Fruit fly (Drosophila melanogaster) whole organism, embryonic: ENCODE measurements around the gene Cyp309a1.

Source experiments
- Adf1 ChIP-seq: fragments of 200-800 bp; sonication (Bioruptor generic); IDR thresholded peaks from 2 replicates; pipeline ENCODE4 v1.3.6; 2022; ENCODE audit warnings: missing biosample characterization, missing genetic modification characterization
- Asciz ChIP-seq: fragments of 200-800 bp; sonication (Bioruptor generic); optimal IDR thresholded peaks from 2 replicates; lab custom pipeline; 2017; ENCODE audit warnings: missing biosample characterization, mild to moderate bottlenecking, missing genetic modification characterization, missing genetic modification reagents
- Atf6 ChIP-seq: fragments of 200-800 bp; sonication (Bioruptor generic); IDR thresholded peaks from 2 replicates; pipeline ENCODE4 v1.3.6; 2022; ENCODE audit warnings: missing biosample characterization, missing genetic modification characterization
- B-H1 ChIP-seq: fragments of 200-800 bp; sonication (Bioruptor generic); IDR thresholded peaks from 3 replicates; pipeline ENCODE4 v1.3.6; 2022; ENCODE audit warnings: missing biosample characterization, missing genetic modification characterization
- CG10321 ChIP-seq: fragments of 200-800 bp; sonication (Bioruptor generic); IDR thresholded peaks from 2 replicates; pipeline ENCODE4 v1.3.6; 2022; ENCODE audit warnings: missing biosample characterization, missing genetic modification characterization
- CG11085 ChIP-seq: fragments of 200-800 bp; sonication (Bioruptor generic); IDR thresholded peaks from 2 replicates; pipeline ENCODE4 v1.3.6; 2022; ENCODE audit warnings: missing biosample characterization, missing genetic modification characterization
- CG11723 ChIP-seq: fragments of 200-800 bp; sonication (Bioruptor generic); optimal IDR thresholded peaks from 2 replicates; lab custom pipeline; 2017; ENCODE audit warnings: missing biosample characterization, mild to moderate bottlenecking, missing genetic modification characterization
- CG13287 ChIP-seq: fragments of 200-800 bp; sonication (Bioruptor generic); IDR thresholded peaks from 2 replicates; pipeline ENCODE4 v1.3.6; 2022; ENCODE audit warnings: missing biosample characterization, missing genetic modification characterization; ENCODE audit not compliant: partially characterized antibody
- CG13775 ChIP-seq: fragments of 200-800 bp; sonication (Bioruptor generic); optimal IDR thresholded peaks from 3 replicates; lab custom pipeline; 2017; ENCODE audit warnings: missing biosample characterization, mild to moderate bottlenecking, missing genetic modification characterization
- CG14441 ChIP-seq: fragments of 200-800 bp; sonication (Bioruptor generic); IDR thresholded peaks from 2 replicates; pipeline ENCODE4 v1.3.6; 2022; ENCODE audit warnings: missing biosample characterization, missing genetic modification characterization
- CG15601 ChIP-seq: fragments of 200-800 bp; sonication (Bioruptor generic); optimal IDR thresholded peaks from 3 replicates; lab custom pipeline; 2019; ENCODE audit warnings: missing biosample characterization, mild to moderate bottlenecking, missing genetic modification characterization, moderate library complexity
- CG18764 ChIP-seq: fragments of 200-800 bp; sonication (Bioruptor generic); optimal IDR thresholded peaks from 3 replicates; lab custom pipeline; 2016; ENCODE audit warnings: missing biosample characterization, missing genetic modification characterization
- CG2875 ChIP-seq: fragments of 200-800 bp; sonication (Bioruptor generic); optimal IDR thresholded peaks from 2 replicates; lab custom pipeline; 2017; ENCODE audit warnings: missing biosample characterization, mild to moderate bottlenecking, missing genetic modification characterization, missing genetic modification reagents
- CG30020 ChIP-seq: fragments of 200-800 bp; optimal IDR thresholded peaks from 2 replicates; lab custom pipeline; 2019; ENCODE audit warnings: missing biosample characterization, mild to moderate bottlenecking, missing genetic modification characterization, moderate library complexity
- CG30431 ChIP-seq: fragments of 200-800 bp; sonication (Bioruptor generic); optimal IDR thresholded peaks from 2 replicates; lab custom pipeline; 2017; ENCODE audit warnings: missing biosample characterization, missing genetic modification characterization
- CG43689 ChIP-seq: fragments of 200-800 bp; sonication (Bioruptor generic); IDR thresholded peaks from 2 replicates; pipeline ENCODE4 v1.3.6; 2022; ENCODE audit warnings: missing biosample characterization, missing genetic modification characterization
- CG4617 ChIP-seq: fragments of 200-800 bp; sonication (Bioruptor generic); optimal IDR thresholded peaks from 3 replicates; lab custom pipeline; 2016; ENCODE audit warnings: missing biosample characterization, missing genetic modification characterization, borderline replicate concordance
- CG4820 ChIP-seq: fragments of 200-800 bp; sonication (Bioruptor generic); optimal IDR thresholded peaks from 3 replicates; lab custom pipeline; 2016; ENCODE audit warnings: missing biosample characterization, missing genetic modification characterization
- CG5953 ChIP-seq: fragments of 200-800 bp; sonication (Bioruptor generic); IDR thresholded peaks from 2 replicates; pipeline ENCODE4 v1.3.6; 2022; ENCODE audit warnings: missing biosample characterization, missing genetic modification characterization
- CG7357 ChIP-seq: fragments of 200-800 bp; sonication (Bioruptor generic); IDR thresholded peaks from 3 replicates; pipeline ENCODE4 v1.3.6; 2022; ENCODE audit warnings: missing biosample characterization, missing genetic modification characterization
- CG8388 ChIP-seq: fragments of 200-800 bp; sonication (Bioruptor generic); optimal IDR thresholded peaks from 2 replicates; lab custom pipeline; 2019; ENCODE audit warnings: missing biosample characterization, mild to moderate bottlenecking, missing genetic modification characterization, moderate library complexity
- CG8478 ChIP-seq: fragments of >200 bp; optimal IDR thresholded peaks from 2 replicates; lab custom pipeline; 2018
- CG9437 ChIP-seq: fragments of 200-800 bp; sonication (Bioruptor generic); optimal IDR thresholded peaks from 2 replicates; lab custom pipeline; 2018; ENCODE audit warnings: missing biosample characterization, mild to moderate bottlenecking, missing genetic modification characterization
- CG9609 ChIP-seq: fragments of 200-800 bp; sonication (Bioruptor generic); optimal IDR thresholded peaks from 3 replicates; lab custom pipeline; 2016; ENCODE audit warnings: missing biosample characterization, missing genetic modification characterization
- Camta ChIP-seq: fragments of 200-800 bp; sonication (Bioruptor generic); optimal IDR thresholded peaks from 2 replicates; lab custom pipeline; 2016; ENCODE audit warnings: missing biosample characterization, missing genetic modification characterization
- Elba2 ChIP-seq: fragments of 200-800 bp; sonication (Bioruptor generic); optimal IDR thresholded peaks from 3 replicates; lab custom pipeline; 2016; ENCODE audit warnings: missing biosample characterization, missing genetic modification characterization
- Fer1 ChIP-seq: fragments of 200-800 bp; sonication (Bioruptor generic); optimal IDR thresholded peaks from 2 replicates; lab custom pipeline; 2017; ENCODE audit warnings: missing biosample characterization, mild to moderate bottlenecking, missing genetic modification characterization
- Hr78 ChIP-seq, 2 experiments: fragments of 200-800 bp in 1 of 2; fragments of >200 bp in 1 of 2; sonication (Bioruptor generic) in 1 of 2; optimal IDR thresholded peaks; 2 replicates each; lab custom pipeline; 2017 to 2019; ENCODE audit warnings: missing biosample characterization in 2 of 2, missing genetic modification characterization in 2 of 2, mild to moderate bottlenecking in 1 of 2, moderate library complexity in 1 of 2
- Lpt ChIP-seq: fragments of >200 bp; optimal IDR thresholded peaks from 2 replicates; lab custom pipeline; 2018; ENCODE audit warnings: missing biosample characterization, missing genetic modification characterization
- MESR4 ChIP-seq: fragments of 200-800 bp; sonication (Bioruptor generic); optimal IDR thresholded peaks from 2 replicates; lab custom pipeline; 2018; ENCODE audit warnings: missing biosample characterization, mild to moderate bottlenecking, missing genetic modification characterization, moderate library complexity
- Mes4 ChIP-seq: fragments of 200-800 bp; sonication (Bioruptor generic); optimal IDR thresholded peaks from 2 replicates; lab custom pipeline; 2016; ENCODE audit warnings: missing biosample characterization, missing genetic modification characterization
- NC2β ChIP-seq: fragments of 200-800 bp; sonication (Bioruptor generic); optimal IDR thresholded peaks from 2 replicates; lab custom pipeline; 2016; ENCODE audit warnings: missing biosample characterization, missing genetic modification characterization
- Nf-YA ChIP-seq: fragments of 200-800 bp; sonication (Bioruptor generic); IDR thresholded peaks from 2 replicates; pipeline ENCODE4 v1.3.6; 2022; ENCODE audit warnings: missing biosample characterization, missing genetic modification characterization
- Oli ChIP-seq: fragments of 200-800 bp; sonication (Bioruptor generic); optimal IDR thresholded peaks from 2 replicates; lab custom pipeline; 2018; ENCODE audit warnings: missing biosample characterization, mild to moderate bottlenecking, missing genetic modification characterization, moderate library complexity
- Ravus ChIP-seq: fragments of 200-800 bp; sonication (Bioruptor generic); IDR thresholded peaks from 2 replicates; pipeline ENCODE4 v1.3.6; 2022; ENCODE audit warnings: missing biosample characterization, missing genetic modification characterization
- Sox102F ChIP-seq: fragments of 200-800 bp; sonication (Bioruptor generic); optimal IDR thresholded peaks from 2 replicates; lab custom pipeline; 2018; ENCODE audit warnings: missing biosample characterization, mild to moderate bottlenecking, missing genetic modification characterization, moderate library complexity
- Ssrp ChIP-seq: fragments of 200-800 bp; sonication (Bioruptor generic); optimal IDR thresholded peaks from 2 replicates; lab custom pipeline; 2018; ENCODE audit warnings: missing biosample characterization, mild to moderate bottlenecking, missing genetic modification characterization, moderate library complexity
- Usf ChIP-seq: fragments of 200-800 bp; sonication (Bioruptor generic); optimal IDR thresholded peaks from 2 replicates; lab custom pipeline; 2017; ENCODE audit warnings: missing genotype, missing biosample characterization, missing genetic modification characterization
- ato ChIP-seq: fragments of 200-800 bp; sonication (Bioruptor generic); IDR thresholded peaks from 2 replicates; pipeline ENCODE4 v1.3.6; 2022; ENCODE audit warnings: missing biosample characterization, missing genetic modification characterization; ENCODE audit not compliant: partially characterized antibody
- br ChIP-seq: fragments of >200 bp; optimal IDR thresholded peaks from 2 replicates; lab custom pipeline; 2017
- btn ChIP-seq: fragments of 200-800 bp; sonication (Bioruptor generic); optimal IDR thresholded peaks from 2 replicates; lab custom pipeline; 2016; ENCODE audit warnings: missing biosample characterization, missing genetic modification characterization
- dan ChIP-seq: fragments of 200-800 bp; sonication (Bioruptor generic); IDR thresholded peaks from 2 replicates; pipeline ENCODE4 v1.3.6; 2022; ENCODE audit warnings: missing biosample characterization, missing genetic modification characterization
- org-1 ChIP-seq: fragments of 200-800 bp; sonication (Bioruptor generic); optimal IDR thresholded peaks from 2 replicates; lab custom pipeline; 2017; ENCODE audit warnings: missing biosample characterization, missing genetic modification characterization
- pzg ChIP-seq: fragments of 200-800 bp; sonication (Bioruptor generic); optimal IDR thresholded peaks from 3 replicates; lab custom pipeline; 2018; ENCODE audit warnings: missing biosample characterization, mild to moderate bottlenecking, missing genetic modification characterization, moderate library complexity
- repo ChIP-seq: fragments of 200-800 bp; sonication (Bioruptor generic); optimal IDR thresholded peaks from 2 replicates; lab custom pipeline; 2016; ENCODE audit warnings: missing biosample characterization, missing genetic modification characterization
- shn ChIP-seq: fragments of 200-800 bp; sonication (Bioruptor generic); optimal IDR thresholded peaks from 3 replicates; lab custom pipeline; 2016; ENCODE audit warnings: missing biosample characterization, missing genetic modification characterization
- sim ChIP-seq: fragments of 200-800 bp; sonication (Bioruptor generic); IDR thresholded peaks from 2 replicates; pipeline ENCODE4 v1.3.6; 2022; ENCODE audit warnings: missing biosample characterization, missing genetic modification characterization
- sima ChIP-seq: fragments of 200-800 bp; sonication (Bioruptor generic); optimal IDR thresholded peaks from 2 replicates; lab custom pipeline; 2016; ENCODE audit warnings: missing biosample characterization, missing genetic modification characterization
- sr ChIP-seq: fragments of 200-800 bp; sonication (Bioruptor generic); IDR thresholded peaks from 3 replicates; pipeline ENCODE4 v1.3.6; 2022; ENCODE audit warnings: missing biosample characterization, missing genetic modification characterization
- stwl ChIP-seq: fragments of 200-800 bp; sonication (Bioruptor generic); optimal IDR thresholded peaks from 3 replicates; lab custom pipeline; 2018; ENCODE audit warnings: missing biosample characterization, mild to moderate bottlenecking, missing genetic modification characterization, moderate library complexity
- sug ChIP-seq: fragments of 200-800 bp; optimal IDR thresholded peaks from 2 replicates; lab custom pipeline; 2019; ENCODE audit warnings: missing biosample characterization, mild to moderate bottlenecking, missing genetic modification characterization, moderate library complexity
- tio ChIP-seq: fragments of 200-800 bp; sonication (Bioruptor generic); optimal IDR thresholded peaks from 2 replicates; lab custom pipeline; 2017; ENCODE audit warnings: missing biosample characterization, missing genetic modification characterization, inconsistent platforms

The Cyp309a1 gene

DNA sequence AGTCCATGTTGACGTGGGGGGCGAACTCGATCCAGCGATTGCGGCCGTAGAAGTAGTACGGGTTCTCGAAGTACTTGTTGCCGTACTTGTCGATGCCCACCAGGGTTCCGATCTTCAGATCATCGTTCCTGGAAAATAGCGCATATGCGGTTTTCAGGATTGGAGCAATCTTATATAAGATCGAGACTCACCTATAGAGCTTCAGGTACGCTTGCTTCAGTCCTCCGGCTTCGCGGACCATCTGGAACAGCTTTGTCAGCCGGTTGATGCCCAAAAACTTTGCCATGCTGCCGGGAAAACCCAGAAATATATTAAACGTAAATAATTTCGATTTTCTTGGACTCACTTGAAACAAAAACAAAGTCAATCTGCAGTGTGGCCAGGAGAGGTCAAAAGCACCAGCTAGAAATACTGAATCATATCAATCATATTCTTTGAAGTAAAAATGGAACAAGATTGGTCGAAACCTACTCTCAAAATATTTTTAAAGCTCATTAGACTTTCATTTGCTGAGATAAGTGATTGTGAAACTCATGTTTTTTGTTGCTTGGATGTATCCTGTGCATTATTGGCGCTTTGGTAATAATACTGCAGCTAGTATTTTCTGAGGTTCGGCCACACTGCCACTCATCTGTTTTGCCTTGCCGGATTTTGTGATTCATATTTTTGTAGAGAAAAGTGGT, 15.2 kb upstream of the Cyp309a1 start, which contains the start of the genes ND-B17.2 and Arpc5 (continued):
- TF ChIP-seq CG14441 (GFP tag; lab: Robert Waterston, UW) = no peak
- no peak for TF ChIP-seq sr (GFP tag; lab: Robert Waterston, UW)
- TF ChIP-seq Nf-YA (GFP tag; lab: Robert Waterston, UW) = no peak
- TF ChIP-seq stwl (tag; lab: Kevin White, UChicago) = peak; percentile 75
- no peak for TF ChIP-seq Adf1 (GFP tag; lab: Robert Waterston, UW)
- no peak for TF ChIP-seq org-1
- TF ChIP-seq ato (GFP tag; lab: Robert Waterston, UW) = no peak
- no peak for TF ChIP-seq dan (GFP tag; lab: Robert Waterston, UW)
- TF ChIP-seq Atf6 (GFP tag; lab: Robert Waterston, UW) = no peak
- TF ChIP-seq CG9609 (GFP tag; lab: Kevin White, UChicago) = no peak
- TF ChIP-seq Usf (GFP tag; lab: Kevin White, UChicago) = no peak
- TF ChIP-seq pzg (GFP tag; lab: Kevin White, UChicago) = peak; percentile 74
- peak; percentile 78 for TF ChIP-seq CG4617 (GFP tag; lab: Kevin White, UChicago)
- TF ChIP-seq tio (GFP tag; lab: Kevin White, UChicago) = no peak
- peak; percentile 32 for TF ChIP-seq sug (tag; lab: Kevin White, UChicago)
- no peak for TF ChIP-seq CG7357 (GFP tag; lab: Robert Waterston, UW)
- TF ChIP-seq CG2875 = no peak
- peak; percentile 83 for TF ChIP-seq Elba2
- no peak for TF ChIP-seq CG5953 (GFP tag; lab: Robert Waterston, UW)
- TF ChIP-seq btn (GFP tag; lab: Kevin White, UChicago) = no peak
- no peak for TF ChIP-seq Oli (tag; lab: Kevin White, UChicago)
- TF ChIP-seq NC2β (GFP tag; lab: Kevin White, UChicago) = peak; percentile 21
- TF ChIP-seq CG10321 (GFP tag; lab: Robert Waterston, UW) = no peak
- no peak for TF ChIP-seq Mes4 (GFP tag; lab: Kevin White, UChicago)
- peak; percentile 47; the same call in 1 of the 2 replicates for TF ChIP-seq CG13287 (GFP tag; lab: Robert Waterston, UW)
- TF ChIP-seq CG15601 (tag; lab: Kevin White, UChicago) = no peak
- peak; percentile 38 for TF ChIP-seq CG30020 (tag; lab: Kevin White, UChicago)
- TF ChIP-seq Hr78 (GFP tag; optimal IDR thresholded peaks at IDR 0.05; lab: Kevin White, UChicago) = no peak
- TF ChIP-seq Camta (GFP tag; lab: Kevin White, UChicago) = no peak
- TF ChIP-seq Asciz (GFP tag; lab: Kevin White, UChicago) = no peak
- peak; percentile 12 for TF ChIP-seq Fer1 (GFP tag; lab: Kevin White, UChicago)
- no peak for TF ChIP-seq B-H1 (GFP tag; lab: Robert Waterston, UW)
- no peak for TF ChIP-seq CG4820 (GFP tag; lab: Kevin White, UChicago)
- TF ChIP-seq repo = no peak
- TF ChIP-seq sim (GFP tag; lab: Robert Waterston, UW) = no peak
- TF ChIP-seq CG43689 (GFP tag; lab: Robert Waterston, UW) = no peak
- TF ChIP-seq sima (GFP tag; lab: Kevin White, UChicago) = no peak
- peak; percentile 29 for TF ChIP-seq MESR4 (GFP tag; lab: Kevin White, UChicago)
- TF ChIP-seq Ravus (GFP tag; lab: Robert Waterston, UW) = no peak
- TF ChIP-seq Lpt (GFP tag; lab: Kevin White, UChicago) = no peak
- TF ChIP-seq CG30431 (GFP tag; lab: Kevin White, UChicago) = no peak
- no peak for TF ChIP-seq CG11085 (GFP tag; lab: Robert Waterston, UW)
- no peak for TF ChIP-seq CG8388
- no peak for TF ChIP-seq CG8478 (lab: Kevin White, UChicago)
- no peak for TF ChIP-seq br
- no peak for TF ChIP-seq CG9437 (GFP tag; lab: Kevin White, UChicago)
- TF ChIP-seq CG11723 (GFP tag; lab: Kevin White, UChicago) = no peak
- no peak for TF ChIP-seq Sox102F
- no peak for TF ChIP-seq CG18764 (GFP tag; lab: Kevin White, UChicago)
- no peak for TF ChIP-seq Ssrp (tag; lab: Kevin White, UChicago)
- TF ChIP-seq shn (GFP tag; lab: Kevin White, UChicago) = peak; percentile 31
- TF ChIP-seq CG13775 (GFP tag; lab: Kevin White, UChicago) = peak; percentile 29
